Worm (Caenorhabditis elegans) whole organism, late embryonic: ENCODE data around the gene T20B3.1.

Source experiments
- ama-1 ChIP-seq: fragments of 150-350 bp; optimal IDR thresholded peaks from 2 replicates; lab custom pipeline; 2014
- dmd-4 ChIP-seq: sonication (generic microtip); optimal IDR thresholded peaks from 2 replicates; lab custom pipeline; 2016; ENCODE audit warnings: borderline replicate concordance, missing genetic modification characterization, missing compliant biosample characterization
- ets-4 ChIP-seq: sonication (generic microtip); optimal IDR thresholded peaks from 2 replicates; lab custom pipeline; 2016; ENCODE audit warnings: missing genetic modification characterization, missing compliant biosample characterization
- nhr-11 ChIP-seq: fragments of 150-350 bp; optimal IDR thresholded peaks from 2 replicates; lab custom pipeline; 2014; ENCODE audit warnings: missing biosample characterization, missing genetic modification characterization
- nhr-232 ChIP-seq: sonication (generic microtip); optimal IDR thresholded peaks from 2 replicates; lab custom pipeline; 2016; ENCODE audit warnings: missing genetic modification characterization, missing compliant biosample characterization
- pha-4 ChIP-seq: fragments of 150-350 bp; optimal IDR thresholded peaks from 2 replicates; lab custom pipeline; 2018; ENCODE audit warnings: missing biosample characterization, missing genetic modification reagents, missing genetic modification characterization

- TF ChIP-seq nhr-11 (tag; lab: Kevin White, UChicago) (no peak), pha-4 (tag; lab: Kevin White, UChicago) (no peak), ama-1 (lab: Kevin White, UChicago) (no peak), ets-4 (tag; lab: Kevin White, UChicago) (no peak), dmd-4 (tag; lab: Kevin White, UChicago) (no peak), nhr-232 (no peak)
These were observed 7.2 kb upstream of the T20B3.1 start for ce11 chrV:16808168-16808567.
